Worm (Caenorhabditis elegans) whole organism, L4 larva: ENCODE data around the gene str-138.

Experiments
- ctbp-1 ChIP-seq: fragments of 200-800 bp; sonication (Bioruptor generic); IDR thresholded peaks from 2 replicates; pipeline ENCODE4 v1.3.6; 2022; ENCODE audit warnings: missing genetic modification reagents, missing genetic modification characterization, missing compliant biosample characterization
- snpc-4 ChIP-seq: fragments of 150-350 bp; optimal IDR thresholded peaks from 2 replicates; lab custom pipeline; 2014; ENCODE audit warnings: missing biosample characterization, missing genetic modification characterization
- tag-97 ChIP-seq: fragments of 200-800 bp; sonication (Bioruptor generic); IDR thresholded peaks from 2 replicates; pipeline ENCODE4 v1.3.6; 2022; ENCODE audit warnings: missing genetic modification characterization, missing compliant biosample characterization

DNA sequence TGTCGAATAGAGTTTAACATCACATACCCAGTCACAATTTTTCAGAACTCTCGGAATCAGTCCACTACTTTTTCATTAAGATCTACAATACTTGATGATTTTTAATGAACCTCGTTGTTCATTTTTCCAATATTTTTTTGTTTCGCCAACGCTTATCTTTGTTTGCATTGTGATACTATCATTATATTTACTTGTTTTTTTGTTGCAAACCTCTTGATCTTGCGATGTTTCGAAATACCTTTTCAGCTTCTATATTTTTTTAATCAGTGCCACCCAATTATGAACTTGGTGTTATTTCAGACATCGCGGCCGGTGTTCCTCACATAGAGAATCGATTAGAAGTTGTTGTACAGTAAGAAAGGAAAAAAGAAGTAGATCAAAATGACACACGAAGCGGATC, 50.2 kb downstream of the str-138 start, which contains the start of gene myo-5:
- no peak for TF ChIP-seq tag-97 (GFP tag; lab: Robert Waterston, UW)
- no peak for TF ChIP-seq ctbp-1 (GFP tag; lab: Robert Waterston, UW)
- TF ChIP-seq snpc-4, result no peak
